Fruit fly (Drosophila melanogaster) whole organism: ENCODE results near the gene CG11893.

Experiments used
- CG8478 ChIP-seq: fragments of >200 bp; optimal IDR thresholded peaks from 2 replicates; lab custom pipeline; 2018; ENCODE audit warnings: inconsistent platforms
- Dll ChIP-seq: fragments of >200 bp; optimal IDR thresholded peaks from 2 replicates; lab custom pipeline; 2017
- EcR ChIP-seq, 2 experiments: fragments of >200 bp; optimal IDR thresholded peaks; 2 replicates each; lab custom pipeline; 2017; ENCODE audit warnings: missing biosample characterization in 2 of 2, missing genetic modification characterization in 2 of 2, missing genetic modification reagents in 2 of 2
- pan ChIP-seq: fragments of >200 bp; optimal IDR thresholded peaks from 2 replicates; lab custom pipeline; 2017
- usp ChIP-seq: fragments of >200 bp; optimal IDR thresholded peaks from 2 replicates; lab custom pipeline; 2017; ENCODE audit warnings: missing biosample characterization, missing genetic modification characterization, mixed read lengths

DNA sequence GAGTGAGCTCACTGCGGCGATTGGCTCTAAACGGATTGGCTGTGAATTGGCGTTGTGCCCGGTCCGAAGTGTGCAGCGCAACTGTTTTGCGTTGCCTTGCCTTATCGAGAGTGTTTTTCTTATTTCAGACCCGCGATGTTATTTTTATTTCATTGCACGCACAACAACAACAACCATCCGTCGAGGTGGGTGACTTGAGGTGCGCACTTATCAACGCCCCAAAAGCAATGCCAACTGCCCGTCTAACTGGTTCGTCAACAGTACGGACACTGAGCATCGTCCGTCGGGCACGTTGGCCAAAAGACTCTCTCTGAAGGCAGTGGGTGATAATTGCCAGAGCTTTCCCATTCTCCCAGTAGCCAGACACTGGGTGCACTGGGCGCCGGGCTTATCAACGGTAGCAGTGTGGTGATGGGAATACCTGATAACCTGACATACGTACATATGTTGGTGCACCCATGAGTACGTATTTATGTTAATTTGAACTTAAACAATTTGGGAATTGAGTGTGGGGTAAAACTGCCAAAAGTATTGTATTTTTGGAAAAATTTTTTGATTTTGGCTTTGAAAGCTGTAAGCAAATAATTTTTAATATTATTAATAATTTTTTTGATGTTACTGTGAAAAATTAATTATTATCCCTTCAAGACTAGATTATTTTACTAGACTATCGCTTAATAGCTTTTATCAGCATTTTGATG, 5.8 kb downstream of the CG11893 start, which contains the start of gene CG31102:
- TF ChIP-seq CG8478 (lab: Kevin White, UChicago) (no peak), usp (no peak), EcR (GFP tag; optimal IDR thresholded peaks at IDR 0.05; lab: Kevin White, UChicago) (no peak), Dll (no peak), pan (no peak)
